Fruit fly (Drosophila melanogaster): ENCODE measurements around the gene CG43901.

CG43901 gene

dm6 chrX:10952386-10952785 lies 46.8 kb downstream of the CG43901 start, which contains the start of gene Rab9Fb:
Rab9Fb (minus strand) TSS chrX:10952486.
- no peak for TF ChIP-seq noc (tag; optimal IDR thresholded peaks at IDR 0.05)

dm6 chrX:10953240-10953639 lies 47.7 kb downstream of the CG43901 start:
- TF ChIP-seq noc (tag; optimal IDR thresholded peaks at IDR 0.05) = no peak

- TF ChIP-seq noc (tag; optimal IDR thresholded peaks at IDR 0.05) = no peak
These were observed 54.3 kb downstream of the CG43901 start for dm6 chrX:10959912-10960311.

- no peak for TF ChIP-seq noc (tag; optimal IDR thresholded peaks at IDR 0.05)
These were observed 61.6 kb downstream of the CG43901 start, which contains the start of gene C901 for dm6 chrX:10966978-10967731. C901 (minus strand) TSS chrX:10967134.

All from whole organism, larva.